Fruit fly (Drosophila melanogaster) whole organism, wandering third instar larva: ENCODE data around the gene mahe.
A peak's percentile ranks its signal among the peaks of the same experiment; 100 is the strongest.

Source experiments
- Abd-B ChIP-seq: fragments of >200 bp; optimal IDR thresholded peaks from 2 replicates; lab custom pipeline; 2017; ENCODE audit warnings: missing biosample characterization, missing genetic modification characterization
- CG32264 ChIP-seq: fragments of 200-800 bp; sonication (Bioruptor generic); optimal IDR thresholded peaks from 2 replicates; lab custom pipeline; 2016; ENCODE audit warnings: missing biosample characterization, missing genetic modification characterization
- CG9705 ChIP-seq: fragments of 200-800 bp; sonication (Bioruptor generic); optimal IDR thresholded peaks from 2 replicates; lab custom pipeline; 2018; ENCODE audit warnings: missing biosample characterization, mild to moderate bottlenecking, missing genetic modification characterization
- CrebA ChIP-seq: fragments of 200-800 bp; sonication (Bioruptor generic); optimal IDR thresholded peaks from 2 replicates; lab custom pipeline; 2016; ENCODE audit warnings: missing biosample characterization, mild to moderate bottlenecking, missing genetic modification characterization, borderline replicate concordance
- Dfd ChIP-seq: fragments of >200 bp; optimal IDR thresholded peaks from 2 replicates; lab custom pipeline; 2017; ENCODE audit warnings: missing biosample characterization, missing genetic modification characterization
- Dif ChIP-seq: fragments of 200-275, 200-300 bp; sonication (Bioruptor generic); optimal IDR thresholded peaks from 2 replicates; lab custom pipeline; 2018; ENCODE audit warnings: missing biosample characterization, missing genetic modification characterization; ENCODE audit not compliant: partially characterized antibody
- GATAd ChIP-seq: sonication (Bioruptor generic); optimal IDR thresholded peaks from 2 replicates; lab custom pipeline; 2016; ENCODE audit warnings: missing biosample characterization, missing genetic modification characterization
- HLH106 ChIP-seq: fragments of 200-800 bp; optimal IDR thresholded peaks from 3 replicates; lab custom pipeline; 2019; ENCODE audit warnings: missing biosample characterization, mild to moderate bottlenecking, missing genetic modification characterization, moderate library complexity
- Hnf4 ChIP-seq: fragments of 200-800 bp; sonication (Bioruptor generic); optimal IDR thresholded peaks from 2 replicates; lab custom pipeline; 2016; ENCODE audit warnings: missing biosample characterization, mild to moderate bottlenecking, missing genetic modification characterization
- Hr78 ChIP-seq: fragments of >200 bp; optimal IDR thresholded peaks from 2 replicates; lab custom pipeline; 2017; ENCODE audit warnings: missing biosample characterization, missing genetic modification characterization
- Hr83 ChIP-seq: fragments of 200-300 bp; sonication (Bioruptor generic); optimal IDR thresholded peaks from 2 replicates; lab custom pipeline; 2016; ENCODE audit warnings: missing biosample characterization, mild to moderate bottlenecking, missing genetic modification characterization, moderate library complexity; ENCODE audit not compliant: poor library complexity, severe bottlenecking
- Jra ChIP-seq: sonication (Bioruptor generic); optimal IDR thresholded peaks from 2 replicates; lab custom pipeline; 2016; ENCODE audit warnings: missing biosample characterization, missing genetic modification characterization
- Mio ChIP-seq: sonication (Bioruptor generic); optimal IDR thresholded peaks from 2 replicates; lab custom pipeline; 2016; ENCODE audit warnings: missing biosample characterization, missing genetic modification characterization
- Myc ChIP-seq: fragments of >200 bp; optimal IDR thresholded peaks from 2 replicates; lab custom pipeline; 2017
- N ChIP-seq: fragments of >200 bp; optimal IDR thresholded peaks from 2 replicates; lab custom pipeline; 2018; ENCODE audit warnings: missing biosample characterization, missing external identifiers, missing genetic modification characterization
- OdsH ChIP-seq: fragments of 200-800 bp; sonication (Bioruptor generic); optimal IDR thresholded peaks from 2 replicates; lab custom pipeline; 2016; ENCODE audit warnings: missing biosample characterization, mild to moderate bottlenecking, missing genetic modification characterization
- Rel ChIP-seq, 2 experiments: fragments of 200-800 bp; sonication (Bioruptor generic) in 1 of 2; optimal IDR thresholded peaks; 2 replicates in 1 of 2; 3 replicates in 1 of 2; lab custom pipeline; 2016 to 2019; ENCODE audit warnings: mild to moderate bottlenecking in 2 of 2, missing biosample characterization in 2 of 2, missing genetic modification characterization in 2 of 2, moderate library complexity in 1 of 2
- Sp1 ChIP-seq: fragments of 200-800 bp; sonication (Bioruptor generic); optimal IDR thresholded peaks from 3 replicates; lab custom pipeline; 2019; ENCODE audit warnings: missing biosample characterization, mild to moderate bottlenecking, missing genetic modification characterization, moderate library complexity
- Vsx2 ChIP-seq: fragments of 200-300, 225-300 bp; sonication (Bioruptor generic); optimal IDR thresholded peaks from 2 replicates; lab custom pipeline; 2018; ENCODE audit warnings: missing biosample characterization, missing genetic modification characterization; ENCODE audit not compliant: partially characterized antibody
- br ChIP-seq: fragments of 200-800 bp; sonication (Bioruptor generic); optimal IDR thresholded peaks from 2 replicates; lab custom pipeline; 2016; ENCODE audit warnings: missing biosample characterization, missing genetic modification characterization
- brk ChIP-seq: fragments of 200-800 bp; sonication (Bioruptor generic); optimal IDR thresholded peaks from 2 replicates; lab custom pipeline; 2016; ENCODE audit warnings: missing biosample characterization, mild to moderate bottlenecking, missing genetic modification characterization
- dl ChIP-seq, 2 experiments: fragments of 175-275, 200-275 bp in 1 of 2; fragments of 200-275 bp in 1 of 2; sonication (Bioruptor generic); optimal IDR thresholded peaks; lab custom pipeline; 2018; ENCODE audit warnings: mild to moderate bottlenecking in 2 of 2, missing biosample characterization in 2 of 2, missing genetic modification characterization in 2 of 2, moderate library complexity in 2 of 2; ENCODE audit not compliant: partially characterized antibody in 2 of 2, insufficient read depth in 1 of 2
- dmrt93B ChIP-seq: fragments of 200-800 bp; sonication (Bioruptor generic); optimal IDR thresholded peaks from 2 replicates; lab custom pipeline; 2018; ENCODE audit warnings: missing biosample characterization, mild to moderate bottlenecking, missing genetic modification characterization
- ey ChIP-seq: fragments of 200-800 bp; sonication (Bioruptor generic); optimal IDR thresholded peaks from 2 replicates; lab custom pipeline; 2016; ENCODE audit warnings: missing biosample characterization, missing genetic modification characterization
- foxo ChIP-seq, 2 experiments: fragments of 200-800 bp; sonication (Bioruptor generic); optimal IDR thresholded peaks; 2 replicates in 1 of 2; 3 replicates in 1 of 2; lab custom pipeline; 2016 to 2017; ENCODE audit warnings: missing biosample characterization in 2 of 2, missing genetic modification characterization in 2 of 2
- fru ChIP-seq: fragments of 200-800 bp; sonication (Bioruptor generic); optimal IDR thresholded peaks from 3 replicates; lab custom pipeline; 2016; ENCODE audit warnings: missing biosample characterization, mild to moderate bottlenecking, missing genetic modification characterization
- h ChIP-seq: fragments of 200-800 bp; sonication (Bioruptor generic); optimal IDR thresholded peaks from 3 replicates; lab custom pipeline; 2016; ENCODE audit warnings: missing biosample characterization, mild to moderate bottlenecking, missing genetic modification characterization
- jim ChIP-seq: fragments of 175-275, 200-325 bp; sonication (Bioruptor generic); optimal IDR thresholded peaks from 2 replicates; lab custom pipeline; 2016; ENCODE audit warnings: missing biosample characterization, mild to moderate bottlenecking, missing genetic modification characterization
- lola ChIP-seq: fragments of >200 bp; optimal IDR thresholded peaks from 2 replicates; lab custom pipeline; 2017; ENCODE audit warnings: missing biosample characterization, missing genetic modification characterization
- psq ChIP-seq: fragments of 200-800 bp; sonication (Bioruptor generic); optimal IDR thresholded peaks from 3 replicates; lab custom pipeline; 2017; ENCODE audit warnings: missing biosample characterization, mild to moderate bottlenecking, missing genetic modification characterization, moderate library complexity
- rgr ChIP-seq: fragments of 200-800 bp; sonication (Bioruptor generic); optimal IDR thresholded peaks from 3 replicates; lab custom pipeline; 2016; ENCODE audit warnings: missing biosample characterization, mild to moderate bottlenecking, missing genetic modification characterization
- sage ChIP-seq: fragments of 200-800 bp; sonication (Bioruptor generic); optimal IDR thresholded peaks from 2 replicates; lab custom pipeline; 2016; ENCODE audit warnings: missing biosample characterization, mild to moderate bottlenecking, missing genetic modification characterization
- sv ChIP-seq: fragments of 200-800 bp; sonication (Bioruptor generic); optimal IDR thresholded peaks from 3 replicates; lab custom pipeline; 2016; ENCODE audit warnings: missing biosample characterization, missing genetic modification characterization
- tai ChIP-seq: sonication (Bioruptor generic); optimal IDR thresholded peaks from 2 replicates; lab custom pipeline; 2016; ENCODE audit warnings: missing biosample characterization, missing genetic modification characterization
- usp ChIP-seq: fragments of >200 bp; optimal IDR thresholded peaks from 2 replicates; lab custom pipeline; 2017; ENCODE audit warnings: missing biosample characterization, missing genetic modification characterization
- woc ChIP-seq: sonication (Bioruptor generic); optimal IDR thresholded peaks from 2 replicates; lab custom pipeline; 2016; ENCODE audit warnings: missing biosample characterization, mild to moderate bottlenecking, missing genetic modification characterization

Gene mahe

DNA sequence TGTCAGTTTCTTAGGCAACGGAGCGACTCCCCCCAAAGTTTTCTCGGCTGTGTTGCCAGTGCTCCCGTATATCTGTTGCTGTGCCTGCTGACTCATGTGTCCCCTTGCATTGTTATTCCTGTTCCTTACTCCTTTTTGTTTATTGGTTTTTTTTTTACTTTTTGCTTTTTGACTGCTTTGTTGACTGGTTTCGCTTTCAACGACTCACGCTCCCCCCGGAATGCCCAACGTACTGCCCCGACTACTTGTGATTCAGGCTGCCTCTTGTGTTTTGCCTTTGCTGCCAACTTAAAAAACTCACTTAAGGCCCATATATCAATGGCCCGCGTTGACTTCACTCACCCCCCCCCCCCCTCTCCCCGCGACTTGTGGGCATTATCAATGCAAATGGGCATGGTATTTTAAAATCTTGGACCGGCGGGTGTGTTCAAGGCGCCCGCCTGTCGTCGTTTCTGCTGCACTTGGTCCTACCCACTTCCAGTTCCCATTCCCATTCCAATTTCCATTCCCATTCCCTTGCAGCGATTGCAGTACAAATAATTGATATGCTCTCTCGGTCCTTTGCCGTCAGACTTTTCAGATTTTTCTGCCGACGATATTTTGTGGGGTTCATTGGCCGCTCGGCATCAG, 42.3 kb upstream of the mahe start:
- TF ChIP-seq Abd-B (GFP tag; lab: Kevin White, UChicago) (no peak), Dfd (GFP tag; lab: Kevin White, UChicago) (no peak), Hr78 (no peak), psq (GFP tag; lab: Kevin White, UChicago) (peak; percentile 61), jim (GFP tag; lab: Kevin White, UChicago) (no peak), Mio (GFP tag; lab: Kevin White, UChicago) (no peak), Hr83 (GFP tag; lab: Kevin White, UChicago) (no peak), Jra (GFP tag; lab: Kevin White, UChicago) (peak; percentile 38), GATAd (no peak), h (GFP tag; lab: Kevin White, UChicago) (peak; percentile 20)

- TF ChIP-seq usp, result no peak
- TF ChIP-seq brk, result peak; percentile 67
- TF ChIP-seq lola, result no peak
- peak; percentile 59 for TF ChIP-seq CG9705 (GFP tag; lab: Kevin White, UChicago)
- peak; percentile 68 for TF ChIP-seq sage (GFP tag; lab: Kevin White, UChicago)
- TF ChIP-seq Myc (lab: Kevin White, UChicago), result no peak
- TF ChIP-seq Hr83 (GFP tag; lab: Kevin White, UChicago), result no peak
- TF ChIP-seq tai, result peak; percentile 16
- peak; percentile 2 for TF ChIP-seq Jra (GFP tag; lab: Kevin White, UChicago)
- TF ChIP-seq Hnf4 (GFP tag; lab: Kevin White, UChicago), result peak; percentile 80
- TF ChIP-seq foxo (GFP tag; optimal IDR thresholded peaks at IDR 0.05; lab: Kevin White, UChicago), result peak in 1 of 2 experiments; percentile 88
- peak; percentile 17 for TF ChIP-seq Rel (GFP tag; optimal IDR thresholded peaks at IDR 0.05; lab: Kevin White, UChicago)
- TF ChIP-seq Rel (tag; optimal IDR thresholded peaks at IDR 0.05; lab: Kevin White, UChicago), result peak; percentile 33
- peak; percentile 77 for TF ChIP-seq psq (GFP tag; lab: Kevin White, UChicago)
- TF ChIP-seq N (GFP tag; lab: Kevin White, UChicago), result no peak
- TF ChIP-seq sv (GFP tag; lab: Kevin White, UChicago), result peak; percentile 72
- TF ChIP-seq CrebA (GFP tag; lab: Kevin White, UChicago), result peak; percentile 48
- peak; percentile 74 for TF ChIP-seq woc (GFP tag; lab: Kevin White, UChicago)
- peak; percentile 86 for TF ChIP-seq h (GFP tag; lab: Kevin White, UChicago)
- TF ChIP-seq dl (GFP tag; optimal IDR thresholded peaks at IDR 0.05; lab: Kevin White, UChicago; ENCODE audit: insufficient read depth in 1 of 2, partially characterized antibody in 2 of 2), result no peak
- no peak for TF ChIP-seq GATAd
- peak; percentile 84 for TF ChIP-seq fru (GFP tag; lab: Kevin White, UChicago)
- TF ChIP-seq rgr, result peak; percentile 86
- TF ChIP-seq ey (GFP tag; lab: Kevin White, UChicago), result peak; percentile 86
- peak; percentile 72 for TF ChIP-seq CG32264 (GFP tag; lab: Kevin White, UChicago)
- no peak for TF ChIP-seq jim (GFP tag; lab: Kevin White, UChicago)
- TF ChIP-seq dmrt93B (GFP tag; lab: Kevin White, UChicago), result peak; percentile 78
- TF ChIP-seq Hr78, result no peak
- TF ChIP-seq Dif (GFP tag; lab: Kevin White, UChicago), result no peak
- peak; percentile 76 for TF ChIP-seq HLH106 (tag; lab: Kevin White, UChicago)
- no peak for TF ChIP-seq Abd-B (GFP tag; lab: Kevin White, UChicago)
- no peak for TF ChIP-seq Vsx2 (GFP tag; lab: Kevin White, UChicago)
- peak; percentile 86 for TF ChIP-seq Sp1 (GFP tag; lab: Kevin White, UChicago)
- TF ChIP-seq OdsH (GFP tag; lab: Kevin White, UChicago), result peak; percentile 79
- TF ChIP-seq br (GFP tag; lab: Kevin White, UChicago), result peak; percentile 83
These were observed 41.3 kb upstream of the mahe start for dm6 chrX:7972363-7972942.
